Worm (Caenorhabditis elegans) whole organism, L1 larva: ENCODE data around the gene smc-5.

Experiments used
- C04F5.9 ChIP-seq: sonication (generic microtip); optimal IDR thresholded peaks from 2 replicates; lab custom pipeline; 2016; ENCODE audit warnings: missing genetic modification characterization, missing compliant biosample characterization
- C34B4.2 ChIP-seq: sonication (generic microtip); optimal IDR thresholded peaks from 2 replicates; lab custom pipeline; 2017; ENCODE audit warnings: mild to moderate bottlenecking, missing genetic modification characterization, missing compliant biosample characterization
- F16B12.6 ChIP-seq: fragments of 150-350 bp; optimal IDR thresholded peaks from 2 replicates; lab custom pipeline; 2014; ENCODE audit warnings: missing biosample characterization, missing genetic modification characterization
- alr-1 ChIP-seq: fragments of 200-800 bp; sonication (Bioruptor generic); optimal IDR thresholded peaks from 2 replicates; lab custom pipeline; 2018; ENCODE audit warnings: borderline replicate concordance, mild to moderate bottlenecking, missing genetic modification characterization, missing compliant biosample characterization
- aly-2 ChIP-seq: fragments of 150-350 bp; optimal IDR thresholded peaks from 2 replicates; lab custom pipeline; 2014; ENCODE audit warnings: missing biosample characterization, missing genetic modification characterization
- blmp-1 ChIP-seq: fragments of 150-350 bp; optimal IDR thresholded peaks from 2 replicates; lab custom pipeline; 2014; ENCODE audit warnings: missing biosample characterization, missing genetic modification characterization
- ceh-63 ChIP-seq: fragments of 200-800 bp; sonication (Bioruptor generic); optimal IDR thresholded peaks from 2 replicates; lab custom pipeline; 2018; ENCODE audit warnings: mild to moderate bottlenecking, missing genetic modification characterization, missing compliant biosample characterization
- ceh-8 ChIP-seq: fragments of 200-800 bp; sonication (Bioruptor generic); optimal IDR thresholded peaks from 2 replicates; lab custom pipeline; 2018; ENCODE audit warnings: mild to moderate bottlenecking, missing genetic modification characterization, moderate library complexity, missing compliant biosample characterization
- ceh-82 ChIP-seq, 3 experiments: fragments of 150-350 bp in 1 of 3; sonication (generic microtip) in 2 of 3; optimal IDR thresholded peaks; 2 replicates each; lab custom pipeline; 2014 to 2017; ENCODE audit warnings: missing biosample characterization in 3 of 3, missing genetic modification characterization in 3 of 3
- ceh-88 ChIP-seq: fragments of 200-800 bp; sonication (Bioruptor generic); IDR thresholded peaks from 2 replicates; pipeline ENCODE4 v1.3.6; 2022; ENCODE audit warnings: missing genetic modification characterization, missing compliant biosample characterization
- dpl-1 ChIP-seq, 3 experiments: fragments of 150-350 bp in 2 of 3; sonication (generic microtip) in 1 of 3; optimal IDR thresholded peaks; 2 replicates each; lab custom pipeline; 2014 to 2017; ENCODE audit warnings: missing biosample characterization in 3 of 3, missing genetic modification characterization in 3 of 3, missing genetic modification reagents in 3 of 3
- dsc-1 ChIP-seq: sonication (generic microtip); optimal IDR thresholded peaks from 2 replicates; lab custom pipeline; 2016; ENCODE audit warnings: mild to moderate bottlenecking, missing genetic modification characterization, missing compliant biosample characterization
- efl-1 ChIP-seq, 4 experiments: fragments of 150-350 bp; optimal IDR thresholded peaks in 3 of 4; peaks in 1 of 4; 1 replicate in 1 of 4; 2 replicates in 3 of 4; lab custom pipeline; 2014; ENCODE audit warnings: missing biosample characterization in 2 of 4, missing genetic modification characterization in 2 of 4, missing genetic modification reagents in 2 of 4
- elt-2 ChIP-seq: sonication (generic microtip); optimal IDR thresholded peaks from 2 replicates; lab custom pipeline; 2016; ENCODE audit warnings: missing genetic modification characterization, mild to moderate bottlenecking, inconsistent platforms, missing compliant biosample characterization, missing genetic modification reagents
- elt-3 ChIP-seq, 6 experiments: fragments of 150-350 bp in 1 of 6; sonication (generic microtip); optimal IDR thresholded peaks; 2 replicates each; lab custom pipeline; 2017 to 2018; ENCODE audit warnings: missing biosample characterization in 6 of 6, missing genetic modification characterization in 6 of 6, inconsistent platforms in 1 of 6
- fkh-10 ChIP-seq: sonication (generic microtip); optimal IDR thresholded peaks from 2 replicates; lab custom pipeline; 2017; ENCODE audit warnings: missing biosample characterization, missing genetic modification reagents, missing genetic modification characterization
- fkh-4 ChIP-seq: sonication (generic microtip); optimal IDR thresholded peaks from 2 replicates; lab custom pipeline; 2016; ENCODE audit warnings: missing compliant biosample characterization, missing genetic modification characterization, borderline replicate concordance
- fkh-8 ChIP-seq: sonication (generic microtip); optimal IDR thresholded peaks from 2 replicates; lab custom pipeline; 2016; ENCODE audit warnings: mild to moderate bottlenecking, missing genetic modification characterization, missing compliant biosample characterization
- fos-1 ChIP-seq: fragments of 150-350 bp; optimal IDR thresholded peaks from 2 replicates; lab custom pipeline; 2014; ENCODE audit warnings: missing biosample characterization, missing genetic modification characterization
- grh-1 ChIP-seq: fragments of 200-800 bp; sonication (Bioruptor generic); IDR thresholded peaks from 2 replicates; pipeline ENCODE4 v1.3.6; 2022; ENCODE audit warnings: missing genetic modification reagents, missing genetic modification characterization, missing compliant biosample characterization
- hlh-17 ChIP-seq: fragments of 200-800 bp; sonication (Bioruptor generic); optimal IDR thresholded peaks from 2 replicates; lab custom pipeline; 2018; ENCODE audit warnings: missing genetic modification characterization, mild to moderate bottlenecking, missing compliant biosample characterization, moderate library complexity, borderline replicate concordance
- hlh-4 ChIP-seq: sonication (generic microtip); optimal IDR thresholded peaks from 2 replicates; lab custom pipeline; 2016; ENCODE audit warnings: mild to moderate bottlenecking, missing genetic modification characterization, missing compliant biosample characterization
- jun-1 ChIP-seq: fragments of 150-350 bp; optimal IDR thresholded peaks from 2 replicates; lab custom pipeline; 2014; ENCODE audit warnings: missing biosample characterization, missing genetic modification reagents, missing genetic modification characterization
- lin-13 ChIP-seq: fragments of 150-350 bp; optimal IDR thresholded peaks from 2 replicates; lab custom pipeline; 2014; ENCODE audit warnings: missing biosample characterization, missing genetic modification reagents, missing genetic modification characterization
- lin-14 ChIP-seq: fragments of 200-800 bp; sonication (Bioruptor generic); optimal IDR thresholded peaks from 2 replicates; lab custom pipeline; 2018; ENCODE audit warnings: mild to moderate bottlenecking, missing genetic modification characterization, moderate library complexity, missing compliant biosample characterization
- lin-35 ChIP-seq, 2 experiments: fragments of 150-350 bp; optimal IDR thresholded peaks; 2 replicates each; lab custom pipeline; 2014; ENCODE audit warnings: missing biosample characterization in 2 of 2, missing genetic modification characterization in 2 of 2, missing genetic modification reagents in 2 of 2
- lin-39 ChIP-seq: fragments of 150-350 bp; optimal IDR thresholded peaks from 2 replicates; lab custom pipeline; 2014; ENCODE audit warnings: missing biosample characterization, missing genetic modification reagents, missing genetic modification characterization
- lsy-2 ChIP-seq, 2 experiments: fragments of 150-350 bp; optimal IDR thresholded peaks; 2 replicates each; lab custom pipeline; 2014; ENCODE audit warnings: missing biosample characterization in 2 of 2, missing genetic modification characterization in 2 of 2
- mdl-1 ChIP-seq, 2 experiments: fragments of 150-350 bp; optimal IDR thresholded peaks; 2 replicates each; lab custom pipeline; 2014 to 2017; ENCODE audit warnings: missing biosample characterization in 2 of 2, missing genetic modification characterization in 2 of 2, inconsistent platforms in 1 of 2
- mep-1 ChIP-seq: fragments of 150-350 bp; optimal IDR thresholded peaks from 2 replicates; lab custom pipeline; 2014; ENCODE audit warnings: missing biosample characterization, missing genetic modification characterization
- nhr-11 ChIP-seq: fragments of 150-350 bp; optimal IDR thresholded peaks from 2 replicates; lab custom pipeline; 2014; ENCODE audit warnings: missing biosample characterization, missing genetic modification characterization
- nhr-19 ChIP-seq: fragments of 200-800 bp; sonication (Bioruptor generic); conservative IDR thresholded peaks from 2 replicates; pipeline ENCODE4 v1.3.6; 2022; ENCODE audit warnings: missing genetic modification characterization, missing compliant biosample characterization
- nhr-20 ChIP-seq: sonication (generic microtip); optimal IDR thresholded peaks from 2 replicates; lab custom pipeline; 2016; ENCODE audit warnings: mild to moderate bottlenecking, missing genetic modification characterization, missing compliant biosample characterization
- nhr-47 ChIP-seq: sonication (generic microtip); optimal IDR thresholded peaks from 2 replicates; lab custom pipeline; 2016; ENCODE audit warnings: mild to moderate bottlenecking, missing genetic modification characterization, moderate library complexity, missing compliant biosample characterization
- nhr-71 ChIP-seq: sonication (generic microtip); optimal IDR thresholded peaks from 2 replicates; lab custom pipeline; 2016; ENCODE audit warnings: mild to moderate bottlenecking, missing genetic modification characterization, moderate library complexity, missing compliant biosample characterization
- nhr-77 ChIP-seq: fragments of 150-350 bp; optimal IDR thresholded peaks from 2 replicates; lab custom pipeline; 2014; ENCODE audit warnings: missing biosample characterization, missing genetic modification characterization
- nhr-84 ChIP-seq: sonication (generic microtip); optimal IDR thresholded peaks from 2 replicates; lab custom pipeline; 2017; ENCODE audit warnings: missing biosample characterization, missing genetic modification characterization
- pqm-1 ChIP-seq: sonication (generic microtip); optimal IDR thresholded peaks from 3 replicates; lab custom pipeline; 2017; ENCODE audit warnings: missing biosample characterization, missing genetic modification characterization
- rnt-1 ChIP-seq: sonication (generic microtip); optimal IDR thresholded peaks from 2 replicates; lab custom pipeline; 2016; ENCODE audit warnings: mild to moderate bottlenecking, missing genetic modification characterization, moderate library complexity, missing compliant biosample characterization
- skn-1 ChIP-seq: fragments of 150-350 bp; optimal IDR thresholded peaks from 2 replicates; lab custom pipeline; 2014; ENCODE audit warnings: missing biosample characterization, missing genetic modification characterization
- snpc-4 ChIP-seq: fragments of 150-350 bp; optimal IDR thresholded peaks from 2 replicates; lab custom pipeline; 2014; ENCODE audit warnings: missing biosample characterization, missing genetic modification characterization
- sptf-1 ChIP-seq: fragments of 150-350 bp; optimal IDR thresholded peaks from 2 replicates; lab custom pipeline; 2014; ENCODE audit warnings: missing biosample characterization, missing genetic modification characterization
- sup-37 ChIP-seq: fragments of 200-800 bp; sonication (Bioruptor generic); optimal IDR thresholded peaks from 2 replicates; lab custom pipeline; 2018; ENCODE audit warnings: mild to moderate bottlenecking, missing genetic modification characterization, missing compliant biosample characterization
- swsn-7 ChIP-seq: sonication (generic microtip); optimal IDR thresholded peaks from 2 replicates; lab custom pipeline; 2016; ENCODE audit warnings: missing genetic modification characterization, missing compliant biosample characterization
- tbx-2 ChIP-seq: sonication (generic microtip); optimal IDR thresholded peaks from 2 replicates; lab custom pipeline; 2016; ENCODE audit warnings: missing genetic modification characterization, missing compliant biosample characterization
- unc-62 ChIP-seq: fragments of 150-350 bp; optimal IDR thresholded peaks from 2 replicates; lab custom pipeline; 2014; ENCODE audit warnings: missing biosample characterization, missing genetic modification reagents, missing genetic modification characterization
- unc-86 ChIP-seq: sonication (generic microtip); optimal IDR thresholded peaks from 2 replicates; lab custom pipeline; 2016; ENCODE audit warnings: missing genetic modification characterization, missing compliant biosample characterization
- vab-15 ChIP-seq: sonication (generic microtip); optimal IDR thresholded peaks from 2 replicates; lab custom pipeline; 2017; ENCODE audit warnings: missing genotype, mild to moderate bottlenecking, missing genetic modification characterization, missing compliant biosample characterization
- xbp-1 ChIP-seq: sonication (generic microtip); optimal IDR thresholded peaks from 2 replicates; lab custom pipeline; 2016; ENCODE audit warnings: missing genetic modification characterization, missing compliant biosample characterization
- ztf-11 ChIP-seq, 2 experiments: sonication (generic microtip); optimal IDR thresholded peaks; 2 replicates each; lab custom pipeline; 2016 to 2017; ENCODE audit warnings: missing genetic modification characterization in 2 of 2, missing biosample characterization in 1 of 2, missing compliant biosample characterization in 1 of 2

smc-5 gene

ce11 chrII:5092362-5093281 lies 30.7 kb downstream of the smc-5 start, which contains the start of gene C04G6.2:
TSS of gene C04G6.2 (plus strand) at chrII:5093231.
- no peak for TF ChIP-seq pqm-1 (tag; lab: Kevin White, UChicago)
- TF ChIP-seq xbp-1, result peak; percentile 11
- TF ChIP-seq swsn-7 (tag; lab: Kevin White, UChicago), result peak; percentile 40
- TF ChIP-seq sptf-1 (tag; lab: Kevin White, UChicago), result no peak
- TF ChIP-seq C04F5.9 (tag; lab: Kevin White, UChicago), result no peak
- TF ChIP-seq grh-1 (GFP tag; lab: Robert Waterston, UW), result no peak
- peak; percentile 18 for TF ChIP-seq dsc-1 (tag; lab: Kevin White, UChicago)
- TF ChIP-seq sup-37 (GFP tag; lab: Kevin White, UChicago), result no peak
- peak; percentile 16 for TF ChIP-seq unc-86
- TF ChIP-seq lin-35 (GFP tag; optimal IDR thresholded peaks at IDR 0.05; lab: Kevin White, UChicago), result peak; percentile 37 to 45
- TF ChIP-seq snpc-4 (tag; lab: Kevin White, UChicago), result peak; percentile 29
- no peak for TF ChIP-seq ceh-88
- TF ChIP-seq mep-1 (tag; lab: Kevin White, UChicago), result peak; percentile 53
- TF ChIP-seq blmp-1 (tag; lab: Kevin White, UChicago), result peak; percentile 69
- peak; percentile 44 to 62 for TF ChIP-seq lsy-2 (tag; optimal IDR thresholded peaks at IDR 0.05; lab: Kevin White, UChicago)
- peak; percentile 94 for TF ChIP-seq lin-14
- TF ChIP-seq aly-2 (tag; lab: Kevin White, UChicago), result no peak
- peak; percentile 10 to 56 (median 35) for TF ChIP-seq dpl-1 (GFP tag; optimal IDR thresholded peaks at IDR 0.05; lab: Kevin White, UChicago)
- no peak for TF ChIP-seq ceh-63 (GFP tag; lab: Kevin White, UChicago)
- TF ChIP-seq lin-39 (tag; lab: Kevin White, UChicago), result no peak
- TF ChIP-seq fkh-8 (tag; lab: Kevin White, UChicago), result peak; percentile 41
- no peak for TF ChIP-seq ceh-8 (GFP tag; lab: Kevin White, UChicago)
- TF ChIP-seq rnt-1 (tag; lab: Kevin White, UChicago), result peak; percentile 47
- TF ChIP-seq nhr-19 (GFP tag; lab: Robert Waterston, UW), result no peak; the same call in none of the 2 replicates
- peak; percentile 72 for TF ChIP-seq nhr-71
- TF ChIP-seq fos-1 (tag; lab: Kevin White, UChicago), result peak; percentile 30
- no peak for TF ChIP-seq fkh-10 (GFP tag; lab: Kevin White, UChicago)
- peak in 1 of 6 experiments; percentile 46 for TF ChIP-seq elt-3 (tag; optimal IDR thresholded peaks at IDR 0.05; lab: Kevin White, UChicago)
- TF ChIP-seq vab-15 (tag; lab: Kevin White, UChicago), result no peak
- TF ChIP-seq efl-1 (optimal IDR thresholded peaks at IDR 0.05; lab: Kevin White, UChicago), result peak; percentile 52 to 65
- peak; percentile 31 to 94 for TF ChIP-seq efl-1 (GFP tag; optimal IDR thresholded peaks at IDR 0.05 in 1 of 2; lab: Kevin White, UChicago)
- TF ChIP-seq ceh-82 (tag; optimal IDR thresholded peaks at IDR 0.05; lab: Kevin White, UChicago), result peak in 2 of 3 experiments; percentile 16 to 45
- TF ChIP-seq unc-62 (GFP tag; lab: Kevin White, UChicago), result no peak
- TF ChIP-seq hlh-4 (tag; lab: Kevin White, UChicago), result no peak
- TF ChIP-seq nhr-20 (tag; lab: Kevin White, UChicago), result peak; percentile 74
- TF ChIP-seq skn-1 (tag; lab: Kevin White, UChicago), result peak; percentile 32
- TF ChIP-seq tbx-2, result peak; percentile 65
- TF ChIP-seq nhr-11 (tag; lab: Kevin White, UChicago), result no peak
- TF ChIP-seq ztf-11 (tag; optimal IDR thresholded peaks at IDR 0.05; lab: Kevin White, UChicago), result no peak
- no peak for TF ChIP-seq C34B4.2 (tag; lab: Kevin White, UChicago)
- TF ChIP-seq fkh-4 (tag; lab: Kevin White, UChicago), result no peak
- no peak for TF ChIP-seq lin-13
- TF ChIP-seq elt-2 (tag; lab: Kevin White, UChicago), result peak; percentile 78
- TF ChIP-seq mdl-1 (tag; optimal IDR thresholded peaks at IDR 0.05; lab: Kevin White, UChicago), result peak in 1 of 2 experiments; percentile 74
- TF ChIP-seq F16B12.6 (tag; lab: Kevin White, UChicago), result peak; percentile 24
- peak; percentile 45 for TF ChIP-seq nhr-47 (tag; lab: Kevin White, UChicago)
- TF ChIP-seq hlh-17 (GFP tag; lab: Kevin White, UChicago), result no peak
- no peak for TF ChIP-seq alr-1
- TF ChIP-seq nhr-77 (tag; lab: Kevin White, UChicago), result peak; percentile 32
- TF ChIP-seq jun-1, result no peak
- TF ChIP-seq nhr-84, result no peak
